Fruit fly (Drosophila melanogaster) whole organism, prepupa: ENCODE measurements around the gene CG32755.

Experiments used
- Blimp-1 ChIP-seq: fragments of 200-800 bp; sonication (Bioruptor generic); optimal IDR thresholded peaks from 3 replicates; lab custom pipeline; 2017; ENCODE audit warnings: missing biosample characterization, missing genetic modification characterization, mild to moderate bottlenecking, moderate library complexity, missing genetic modification reagents
- CG9139 ChIP-seq: fragments of 200-800 bp; sonication (Bioruptor generic); optimal IDR thresholded peaks from 3 replicates; lab custom pipeline; 2017; ENCODE audit warnings: missing biosample characterization, mild to moderate bottlenecking, missing genetic modification characterization
- Ets21C ChIP-seq: fragments of 200-800 bp; sonication (Bioruptor generic); optimal IDR thresholded peaks from 3 replicates; lab custom pipeline; 2016; ENCODE audit warnings: missing biosample characterization, missing genetic modification characterization
- Sox102F ChIP-seq: fragments of 200-800 bp; sonication (Bioruptor generic); optimal IDR thresholded peaks from 2 replicates; lab custom pipeline; 2016; ENCODE audit warnings: missing biosample characterization, mild to moderate bottlenecking, missing genetic modification characterization

DNA sequence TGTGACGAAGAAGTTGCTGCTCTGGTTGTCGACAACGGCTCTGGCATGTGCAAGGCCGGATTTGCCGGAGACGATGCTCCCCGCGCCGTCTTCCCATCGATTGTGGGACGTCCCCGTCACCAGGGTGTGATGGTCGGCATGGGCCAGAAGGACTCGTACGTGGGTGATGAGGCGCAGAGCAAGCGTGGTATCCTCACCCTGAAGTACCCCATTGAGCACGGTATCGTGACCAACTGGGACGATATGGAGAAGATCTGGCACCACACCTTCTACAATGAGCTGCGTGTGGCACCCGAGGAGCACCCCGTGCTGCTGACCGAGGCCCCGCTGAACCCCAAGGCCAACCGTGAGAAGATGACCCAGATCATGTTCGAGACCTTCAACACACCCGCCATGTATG is 47.4 kb upstream of the CG32755 start:
- TF ChIP-seq Ets21C (no peak), Sox102F (GFP tag; lab: Kevin White, UChicago) (no peak), CG9139 (GFP tag; lab: Kevin White, UChicago) (no peak), Blimp-1 (no peak)
